Fruit fly (Drosophila melanogaster) Kc167 (cell line): ENCODE results near the gene tzn.

Experiments used
- Myc ChIP-seq: fragments of >200 bp; optimal IDR thresholded peaks from 2 replicates; lab custom pipeline; 2017; ENCODE audit warnings: missing external identifiers
- h ChIP-seq: fragments of >200 bp; optimal IDR thresholded peaks from 3 replicates; lab custom pipeline; 2018; ENCODE audit warnings: missing external identifiers
- psq ChIP-seq: fragments of >200 bp; optimal IDR thresholded peaks from 2 replicates; lab custom pipeline; 2017; ENCODE audit warnings: missing external identifiers
- ttk ChIP-seq: sonication (Bioruptor generic); optimal IDR thresholded peaks from 2 replicates; lab custom pipeline; 2017; ENCODE audit warnings: missing external identifiers

- TF ChIP-seq h (no peak), psq (lab: Kevin White, UChicago) (no peak), Myc (lab: Kevin White, UChicago) (no peak), ttk (lab: Kevin White, UChicago) (no peak)
Measured at dm6 chr3L:20792693-20793092, 5.8 kb upstream of the tzn start, which contains the start of gene Six4.
